Fruit fly (Drosophila melanogaster) whole organism: ENCODE measurements around the gene CG17198.

Source experiments
- CG8478 ChIP-seq: fragments of >200 bp; optimal IDR thresholded peaks from 2 replicates; lab custom pipeline; 2018; ENCODE audit warnings: inconsistent platforms
- Dll ChIP-seq: fragments of >200 bp; optimal IDR thresholded peaks from 2 replicates; lab custom pipeline; 2017
- pan ChIP-seq: fragments of >200 bp; optimal IDR thresholded peaks from 2 replicates; lab custom pipeline; 2017
- psq ChIP-seq: fragments of >200 bp; optimal IDR thresholded peaks from 2 replicates; lab custom pipeline; 2017
- usp ChIP-seq: fragments of >200 bp; optimal IDR thresholded peaks from 2 replicates; lab custom pipeline; 2017; ENCODE audit warnings: missing biosample characterization, missing genetic modification characterization, mixed read lengths

DNA sequence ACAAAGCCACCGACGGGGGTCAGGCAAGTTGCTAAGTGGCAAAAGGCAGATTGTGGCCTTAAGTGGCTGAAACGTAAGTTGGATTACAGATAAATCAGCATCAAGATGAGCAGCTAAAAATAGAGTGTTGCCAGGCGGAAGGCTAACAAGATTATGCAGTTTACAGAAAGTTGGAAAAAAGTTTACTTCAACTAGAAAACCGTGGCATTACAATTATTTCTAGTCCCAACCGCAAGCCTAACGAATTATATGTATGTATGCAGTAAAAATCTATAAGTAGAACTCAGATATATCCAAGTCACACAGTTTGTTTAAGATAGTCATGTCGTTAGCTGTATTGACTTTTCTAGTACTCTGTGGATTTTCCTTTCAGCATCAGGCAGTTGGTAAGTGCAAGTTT lies 31.0 kb upstream of the CG17198 start, which contains the start of gene BG642167:
- no peak for TF ChIP-seq pan
- no peak for TF ChIP-seq psq
- TF ChIP-seq Dll (lab: Kevin White, UChicago): no peak
- no peak for TF ChIP-seq usp
- TF ChIP-seq CG8478 (lab: Kevin White, UChicago): no peak
